Fruit fly (Drosophila melanogaster): Measurements from ENCODE around the gene H2.0.

Gene H2.0

DNA sequence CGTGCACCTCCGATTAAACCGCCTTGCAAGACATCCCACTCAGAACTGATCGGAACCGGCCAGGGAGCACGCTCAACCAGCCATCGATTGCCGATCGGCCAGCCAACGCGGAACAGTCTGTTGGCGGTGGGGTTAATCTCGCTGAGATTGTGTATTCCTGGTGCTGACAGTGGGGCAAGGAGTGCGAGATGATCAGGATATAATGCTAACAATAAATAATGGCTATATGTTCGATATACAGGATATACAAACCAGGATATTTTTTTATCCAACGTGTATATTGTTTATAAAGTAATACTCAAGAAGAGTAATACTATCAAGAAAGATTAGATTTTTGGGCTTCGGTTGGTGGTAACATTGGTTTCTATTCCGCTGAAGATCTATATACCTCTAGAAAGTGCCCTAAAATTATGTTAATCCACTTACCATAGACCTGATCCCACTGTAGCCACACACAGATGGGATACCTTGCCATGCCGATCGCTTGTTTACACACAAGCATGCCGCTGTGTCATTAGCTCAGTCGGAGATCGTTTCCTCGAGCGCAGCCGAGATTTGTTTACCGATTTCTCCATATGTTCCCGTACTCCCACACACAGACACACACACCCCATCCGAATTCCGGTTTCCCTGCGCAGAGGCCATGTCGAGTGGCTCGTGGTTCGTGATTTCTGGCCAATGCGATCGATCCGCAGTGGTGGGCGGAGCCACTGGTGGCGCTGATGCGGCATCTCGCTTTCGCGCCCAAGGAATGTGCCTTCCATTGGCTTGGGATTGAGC lies at the start of gene H2.0 (continued):
- peak; percentile 32 for TF ChIP-seq Blimp-1 (GFP tag; optimal IDR thresholded peaks at IDR 0.05)
- peak; percentile 51; the same call in 1 of the 3 replicates for TF ChIP-seq CG6163 (GFP tag; IDR thresholded peaks at IDR 0.05)
- peak; percentile 25 for TF ChIP-seq CG1621 (tag; optimal IDR thresholded peaks at IDR 0.05)
- no peak for TF ChIP-seq Eip93F (GFP tag; optimal IDR thresholded peaks at IDR 0.05)
- TF ChIP-seq Ets96B (tag; optimal IDR thresholded peaks at IDR 0.05), result peak; percentile 70
- TF ChIP-seq dsx (GFP tag; optimal IDR thresholded peaks at IDR 0.05; ENCODE audit: poor library complexity, severe bottlenecking), result no peak
- no peak for TF ChIP-seq CG3032 (tag; optimal IDR thresholded peaks at IDR 0.05)
- TF ChIP-seq net (GFP tag; optimal IDR thresholded peaks at IDR 0.05), result peak; percentile 58
- TF ChIP-seq CG6854 (GFP tag; optimal IDR thresholded peaks at IDR 0.05), result no peak

- TF ChIP-seq CG4318 (GFP tag; optimal IDR thresholded peaks at IDR 0.05) (no peak), CG8632 (GFP tag; optimal IDR thresholded peaks at IDR 0.05) (no peak), Hr39 (GFP tag; optimal IDR thresholded peaks at IDR 0.05) (no peak), achi (GFP tag; optimal IDR thresholded peaks at IDR 0.05) (no peak), esn (GFP tag; optimal IDR thresholded peaks at IDR 0.05) (peak; percentile 9), CG3919 (GFP tag; optimal IDR thresholded peaks at IDR 0.05) (no peak), CG6163 (GFP tag; IDR thresholded peaks at IDR 0.05) (no peak; the same call in 2 of the 3 replicates), Eip78C (GFP tag) (peak; percentile 61), Hr38 (GFP tag; optimal IDR thresholded peaks at IDR 0.05) (no peak)
Observed at dm6 chr2L:6068544-6069251, 49.5 kb upstream of the H2.0 start, which contains the start of the genes CG9150 and Pfdn1. CG9150 (minus strand) TSS chr2L:6068594. Pfdn1 (plus strand) TSS chr2L:6069079.

DNA sequence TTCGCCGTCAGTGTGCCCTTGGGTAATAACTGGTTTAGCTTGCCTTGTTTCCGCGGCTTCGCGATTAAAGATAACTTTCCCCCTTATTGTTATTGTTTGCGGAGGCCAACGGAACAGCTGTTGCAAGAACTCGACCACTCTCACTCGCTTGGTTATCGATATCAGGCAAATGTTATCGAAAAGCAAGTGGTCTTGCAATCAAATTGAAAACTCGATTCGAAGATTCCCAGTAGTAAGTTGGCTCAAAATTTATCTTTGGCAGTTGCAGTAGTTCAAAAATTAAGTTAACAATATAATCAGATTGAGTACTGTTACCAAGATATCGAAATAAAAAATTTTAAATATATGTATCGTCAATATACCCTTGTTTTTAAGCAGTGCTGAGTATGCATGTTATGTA lies 46.6 kb upstream of the H2.0 start, which contains the start of the genes Fbw5 and CG9147:
Gene Fbw5 (minus strand): TSS at position 131 of the 400 bp plus-strand sequence.
Gene CG9147 (plus strand): TSS at position 175 of the 400 bp plus-strand sequence.
- TF ChIP-seq CG10669 (GFP tag; optimal IDR thresholded peaks at IDR 0.05) (peak; percentile 100), CG6276 (GFP tag; optimal IDR thresholded peaks at IDR 0.05) (peak; percentile 99), fkh (GFP tag; optimal IDR thresholded peaks at IDR 0.05) (peak; percentile 96), eg (GFP tag; IDR thresholded peaks at IDR 0.05) (peak; percentile 100), Eip78C (GFP tag) (peak; percentile 100), CG6808 (GFP tag; optimal IDR thresholded peaks at IDR 0.05) (peak; percentile 97), CG34406 (GFP tag; optimal IDR thresholded peaks at IDR 0.05) (peak; percentile 100), CG8119 (GFP tag; IDR thresholded peaks at IDR 0.05) (peak; percentile 100), Lpt (GFP tag; optimal IDR thresholded peaks at IDR 0.05) (peak; percentile 99), OdsH (GFP tag; optimal IDR thresholded peaks at IDR 0.05) (peak; percentile 100), Gug (GFP tag; IDR thresholded peaks at IDR 0.05) (peak; percentile 99), ss (GFP tag; optimal IDR thresholded peaks at IDR 0.05) (peak; percentile 99 to 100), Hr39 (GFP tag; optimal IDR thresholded peaks at IDR 0.05) (peak; percentile 100), CG9139 (GFP tag; optimal IDR thresholded peaks at IDR 0.05) (peak; percentile 99), CG6792 (GFP tag; optimal IDR thresholded peaks at IDR 0.05) (peak; percentile 100), CG6854 (GFP tag; optimal IDR thresholded peaks at IDR 0.05) (peak; percentile 99), CG6163 (GFP tag; IDR thresholded peaks at IDR 0.05) (peak; percentile 100), topi (GFP tag; optimal IDR thresholded peaks at IDR 0.05) (peak; percentile 100), CG10631 (GFP tag; optimal IDR thresholded peaks at IDR 0.05) (peak; percentile 100), Sox15 (GFP tag; optimal IDR thresholded peaks at IDR 0.05) (peak; percentile 99), dac (GFP tag; optimal IDR thresholded peaks at IDR 0.05) (peak; percentile 99), CG3919 (GFP tag; optimal IDR thresholded peaks at IDR 0.05) (peak; percentile 100), net (GFP tag; optimal IDR thresholded peaks at IDR 0.05) (peak; percentile 100), Eip93F (GFP tag; optimal IDR thresholded peaks at IDR 0.05) (peak; percentile 99), acj6 (GFP tag; optimal IDR thresholded peaks at IDR 0.05) (peak; percentile 100), cyc (GFP tag; optimal IDR thresholded peaks at IDR 0.05) (peak; percentile 100), CG8319 (GFP tag; optimal IDR thresholded peaks at IDR 0.05) (peak; percentile 99), dsx (GFP tag; optimal IDR thresholded peaks at IDR 0.05; ENCODE audit: poor library complexity, severe bottlenecking) (peak; percentile 99), fd85E (GFP tag; optimal IDR thresholded peaks at IDR 0.05) (peak; percentile 97), Met (GFP tag; optimal IDR thresholded peaks at IDR 0.05) (peak; percentile 100), CG8632 (GFP tag; optimal IDR thresholded peaks at IDR 0.05) (peak; percentile 100), CG1621 (tag; optimal IDR thresholded peaks at IDR 0.05) (peak; percentile 99), Sox102F (GFP tag; optimal IDR thresholded peaks at IDR 0.05) (peak; percentile 100), CG11294 (GFP tag; IDR thresholded peaks at IDR 0.05) (peak; percentile 99), CG31627 (GFP tag; optimal IDR thresholded peaks at IDR 0.05) (peak; percentile 100), Eip75B (GFP tag; optimal IDR thresholded peaks at IDR 0.05) (peak; percentile 100)

Measured in whole organism, prepupa.